Fruit fly (Drosophila melanogaster): ENCODE data around the gene CG18259.

The CG18259 gene

dm6 chrX:18780260-18780659 lies 3.0 kb downstream of the CG18259 start:
- peak; percentile 88 for TF ChIP-seq CTCF (GFP tag; optimal IDR thresholded peaks at IDR 0.05)
- TF ChIP-seq Blimp-1 (GFP tag; optimal IDR thresholded peaks at IDR 0.05): peak; percentile 88
- TF ChIP-seq Med (GFP tag): peak; percentile 30
- TF ChIP-seq CG31441 (GFP tag; IDR thresholded peaks at IDR 0.05): no peak
- TF ChIP-seq nerfin-1 (tag; optimal IDR thresholded peaks at IDR 0.05): no peak
- TF ChIP-seq Dip2 (GFP tag; IDR thresholded peaks at IDR 0.05): peak; percentile 81
- peak; percentile 29 for TF ChIP-seq CG10979 (tag; optimal IDR thresholded peaks at IDR 0.05)
- TF ChIP-seq tio (GFP tag; optimal IDR thresholded peaks at IDR 0.05): no peak
- TF ChIP-seq Fer1 (GFP tag; optimal IDR thresholded peaks at IDR 0.05): no peak
- peak; percentile 30 for TF ChIP-seq Ets65A (GFP tag)
- no peak for TF ChIP-seq Atf3 (GFP tag; optimal IDR thresholded peaks at IDR 0.05)

dm6 chrX:18779662-18780061 lies 3.6 kb downstream of the CG18259 start:
- TF ChIP-seq Camta (GFP tag; optimal IDR thresholded peaks at IDR 0.05) (no peak), CG2199 (GFP tag; IDR thresholded peaks at IDR 0.05) (peak; percentile 57; the same call in 1 of the 3 replicates), CG31224 (GFP tag; IDR thresholded peaks at IDR 0.05) (no peak)

- TF ChIP-seq nom (GFP tag; optimal IDR thresholded peaks at IDR 0.05) (peak; percentile 44), corto (GFP tag; optimal IDR thresholded peaks at IDR 0.05) (peak; percentile 60), BtbVII (GFP tag; optimal IDR thresholded peaks at IDR 0.05) (no peak), vfl (GFP tag; optimal IDR thresholded peaks at IDR 0.05) (no peak), lbe (GFP tag; optimal IDR thresholded peaks at IDR 0.05) (peak; percentile 56), Mrtf (GFP tag; IDR thresholded peaks at IDR 0.05) (no peak), crol (GFP tag; IDR thresholded peaks at IDR 0.05) (peak; percentile 41)
Observed at dm6 chrX:18776976-18777925, 6.0 kb downstream of the CG18259 start.

- TF ChIP-seq CG2202 (tag; optimal IDR thresholded peaks at IDR 0.05) (peak; percentile 72), CG8281 (tag; optimal IDR thresholded peaks at IDR 0.05) (peak; percentile 5), trh (GFP tag; optimal IDR thresholded peaks at IDR 0.05) (no peak), CG4707 (GFP tag; optimal IDR thresholded peaks at IDR 0.05) (peak; percentile 19), H15 (GFP tag; IDR thresholded peaks at IDR 0.05) (no peak), CG12236 (GFP tag; optimal IDR thresholded peaks at IDR 0.05) (no peak), E2f2 (GFP tag; IDR thresholded peaks at IDR 0.05) (0 out of 2 replicates have a peak, but pooled peaks have one; percentile 9), CG7271 (tag; optimal IDR thresholded peaks at IDR 0.05) (peak; percentile 9), ase (GFP tag; IDR thresholded peaks at IDR 0.05) (no peak), BEAF-32 (GFP tag; optimal IDR thresholded peaks at IDR 0.05) (no peak), Ptx1 (GFP tag; IDR thresholded peaks at IDR 0.05) (0 out of 2 replicates have a peak, but pooled peaks have one; percentile 25), CG3838 (GFP tag; optimal IDR thresholded peaks at IDR 0.05) (no peak), fd96Cb (tag; optimal IDR thresholded peaks at IDR 0.05) (peak; percentile 66), run (tag; optimal IDR thresholded peaks at IDR 0.05) (peak; percentile 17), crol (GFP tag; IDR thresholded peaks at IDR 0.05) (peak; percentile 86), Doc2 (GFP tag; IDR thresholded peaks at IDR 0.05) (no peak), pros (GFP tag; optimal IDR thresholded peaks at IDR 0.05) (no peak), CG18619 (GFP tag; optimal IDR thresholded peaks at IDR 0.05) (peak; percentile 56), CG33213 (GFP tag; optimal IDR thresholded peaks at IDR 0.05) (no peak), lola (GFP tag; optimal IDR thresholded peaks at IDR 0.05) (peak in 1 of 3 experiments; percentile 93), prd (optimal IDR thresholded peaks at IDR 0.05) (no peak), prd (GFP tag; IDR thresholded peaks at IDR 0.05) (peak; percentile 14; the same call in 1 of the 3 replicates), CG12659 (GFP tag; optimal IDR thresholded peaks at IDR 0.05) (peak; percentile 43), Sry-β (GFP tag; optimal IDR thresholded peaks at IDR 0.05) (no peak)
Observed at dm6 chrX:18775839-18776538, 7.3 kb downstream of the CG18259 start.

Data from whole organism, embryonic.